Worm (Caenorhabditis elegans) whole organism, early embryonic: ENCODE measurements around the gene srw-16.

Experiments
- B0310.2 ChIP-seq: sonication (generic microtip); optimal IDR thresholded peaks from 2 replicates; lab custom pipeline; 2016; ENCODE audit warnings: mild to moderate bottlenecking, missing genetic modification characterization, missing compliant biosample characterization
- F13C5.2 ChIP-seq: sonication (generic microtip); optimal IDR thresholded peaks from 2 replicates; lab custom pipeline; 2017; ENCODE audit warnings: mild to moderate bottlenecking, missing genetic modification characterization, inconsistent platforms, missing compliant biosample characterization
- ama-1 ChIP-seq: fragments of 150-350 bp; optimal IDR thresholded peaks from 2 replicates; lab custom pipeline; 2014
- ceh-13 ChIP-seq: fragments of 200-800 bp; sonication (Bioruptor generic); optimal IDR thresholded peaks from 2 replicates; lab custom pipeline; 2018; ENCODE audit warnings: mild to moderate bottlenecking, missing genetic modification characterization, missing compliant biosample characterization
- ets-7 ChIP-seq: sonication (generic microtip); optimal IDR thresholded peaks from 2 replicates; lab custom pipeline; 2016; ENCODE audit warnings: missing genotype, missing genetic modification characterization, missing compliant biosample characterization
- hmbx-1 ChIP-seq: sonication (generic microtip); optimal IDR thresholded peaks from 2 replicates; lab custom pipeline; 2016; ENCODE audit warnings: mild to moderate bottlenecking, missing genetic modification characterization, missing compliant biosample characterization
- hmg-4 ChIP-seq: fragments of 200-800 bp; sonication (Bioruptor generic); optimal IDR thresholded peaks from 2 replicates; lab custom pipeline; 2018; ENCODE audit warnings: mild to moderate bottlenecking, missing genetic modification characterization, missing compliant biosample characterization
- hnd-1 ChIP-seq: sonication (generic microtip); optimal IDR thresholded peaks from 2 replicates; lab custom pipeline; 2016; ENCODE audit warnings: missing genetic modification characterization, missing compliant biosample characterization
- pes-1 ChIP-seq: fragments of 200-800 bp; sonication (Bioruptor generic); IDR thresholded peaks from 2 replicates; pipeline ENCODE4 v1.3.6; 2022; ENCODE audit warnings: missing genetic modification reagents, missing genetic modification characterization, missing compliant biosample characterization
- scrt-1 ChIP-seq: fragments of 200-800 bp; sonication (Bioruptor generic); IDR thresholded peaks from 2 replicates; pipeline ENCODE4 v1.3.6; 2022; ENCODE audit warnings: missing genetic modification characterization, missing compliant biosample characterization
- sea-1 ChIP-seq: fragments of 200-800 bp; sonication (Bioruptor generic); conservative IDR thresholded peaks from 2 replicates; pipeline ENCODE4 v1.3.6; 2022; ENCODE audit warnings: missing genetic modification characterization, missing compliant biosample characterization
- tbx-11 ChIP-seq: fragments of 200-800 bp; sonication (Bioruptor generic); IDR thresholded peaks from 2 replicates; pipeline ENCODE4 v1.3.6; 2022; ENCODE audit warnings: missing genetic modification characterization, missing compliant biosample characterization

The srw-16 gene

DNA sequence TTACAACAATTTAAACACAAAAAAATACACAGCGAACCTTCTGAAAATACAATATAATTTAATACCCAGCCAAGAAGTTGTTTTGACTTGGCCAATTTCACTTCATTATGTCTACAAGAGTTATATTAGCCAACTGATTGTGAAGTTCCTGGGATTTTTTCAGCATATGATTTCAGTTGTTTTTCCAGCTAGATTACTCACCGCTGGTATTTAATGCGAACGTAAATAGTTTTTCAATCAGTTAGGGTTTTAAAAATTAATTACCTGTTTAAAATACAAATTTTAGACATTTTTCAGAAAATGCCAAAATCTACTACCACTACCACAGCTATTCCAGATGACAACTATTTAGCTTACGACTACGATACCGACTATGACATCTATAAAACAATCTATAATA lies 49.0 kb downstream of the srw-16 start, which contains the start of gene srw-14:
TSS of gene srw-14 (plus strand) at position 301 of the 400 bp plus-strand sequence.
- TF ChIP-seq tbx-11 (GFP tag; lab: Robert Waterston, UW) (no peak), scrt-1 (GFP tag; lab: Robert Waterston, UW) (no peak), ets-7 (tag; lab: Kevin White, UChicago) (no peak), sea-1 (GFP tag; lab: Robert Waterston, UW) (no peak), hmg-4 (GFP tag; lab: Kevin White, UChicago) (no peak), B0310.2 (tag; lab: Kevin White, UChicago) (no peak), F13C5.2 (tag; lab: Kevin White, UChicago) (no peak), hmbx-1 (tag; lab: Kevin White, UChicago) (no peak), pes-1 (no peak), ceh-13 (no peak), ama-1 (lab: Kevin White, UChicago) (no peak)

- TF ChIP-seq sea-1 (GFP tag; lab: Robert Waterston, UW), result no peak
- no peak for TF ChIP-seq hnd-1 (tag; lab: Kevin White, UChicago)
- no peak for TF ChIP-seq ama-1 (lab: Kevin White, UChicago)
- no peak for TF ChIP-seq F13C5.2 (tag; lab: Kevin White, UChicago)
- TF ChIP-seq B0310.2 (tag; lab: Kevin White, UChicago), result no peak
- no peak for TF ChIP-seq pes-1
- no peak for TF ChIP-seq hmg-4 (GFP tag; lab: Kevin White, UChicago)
These were observed 51.0 kb downstream of the srw-16 start, which contains the start of gene srw-24 for ce11 chrV:15223668-15224067. TSS of gene srw-24 (plus strand) at chrV:15223968.
